Fruit fly (Drosophila melanogaster): ENCODE results near the gene CG31706.

dm6 chr2L:11519532-11519931 is 11.3 kb downstream of the CG31706 start, which contains the start of gene CG14929:
- no peak for TF ChIP-seq CG8478 (optimal IDR thresholded peaks at IDR 0.05)
- no peak for TF ChIP-seq CTCF (optimal IDR thresholded peaks at IDR 0.05)

Measured in S2 (cell line).